Worm (Caenorhabditis elegans): ENCODE results near the gene exc-9.

Gene exc-9

DNA sequence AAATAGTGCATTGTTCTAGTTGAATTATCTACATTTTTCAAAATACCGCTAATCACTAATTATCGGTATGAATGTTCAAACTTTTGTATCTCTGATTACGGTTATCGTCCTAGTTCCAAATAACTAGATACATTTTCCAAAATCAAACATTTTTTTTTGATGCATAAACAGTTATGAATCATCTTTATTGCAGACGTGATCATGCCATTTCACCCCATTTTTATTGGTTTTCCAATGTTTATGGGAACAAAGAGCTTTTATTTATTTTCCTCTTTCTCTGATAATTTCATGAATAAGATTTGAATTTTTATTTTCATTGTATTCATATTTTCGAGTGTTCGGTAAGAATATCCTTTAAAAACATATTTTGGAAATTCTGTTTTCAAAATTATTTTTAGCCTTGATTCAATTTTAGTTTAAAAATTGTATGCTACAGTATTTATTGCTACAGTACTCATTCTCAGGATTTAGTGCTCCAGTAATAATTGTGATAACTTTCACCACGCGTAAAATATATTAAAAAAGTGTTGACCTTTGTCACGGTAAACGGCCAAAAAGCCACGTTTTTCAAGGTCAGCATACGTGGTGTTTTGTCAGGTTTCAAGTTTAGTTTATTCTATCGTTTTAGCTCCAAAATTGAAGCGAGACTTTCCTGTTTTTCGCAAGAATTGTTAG is 16.0 kb upstream of the exc-9 start, which contains the start of gene csr-1:
Gene csr-1 (plus strand): TSS at position 625 of the 675 bp plus-strand sequence.
- TF ChIP-seq hnd-1 (tag; optimal IDR thresholded peaks at IDR 0.05) (no peak), ceh-36 (tag; optimal IDR thresholded peaks at IDR 0.05) (no peak), hmbx-1 (tag; optimal IDR thresholded peaks at IDR 0.05) (no peak), B0310.2 (tag; optimal IDR thresholded peaks at IDR 0.05) (no peak), scrt-1 (GFP tag; IDR thresholded peaks at IDR 0.05) (no peak), tbx-37 (GFP tag; conservative IDR thresholded peaks at IDR 0.05) (no peak), ama-1 (optimal IDR thresholded peaks at IDR 0.05) (no peak), flt-1 (GFP tag; IDR thresholded peaks at IDR 0.05) (no peak), tra-4 (tag; optimal IDR thresholded peaks at IDR 0.05) (no peak), ets-7 (tag; optimal IDR thresholded peaks at IDR 0.05) (no peak), ceh-13 (GFP tag; optimal IDR thresholded peaks at IDR 0.05) (no peak), F13C5.2 (tag; optimal IDR thresholded peaks at IDR 0.05) (no peak), sea-1 (GFP tag; conservative IDR thresholded peaks at IDR 0.05) (no peak), tbx-11 (GFP tag; IDR thresholded peaks at IDR 0.05) (no peak), pes-1 (GFP tag; IDR thresholded peaks at IDR 0.05) (no peak), hmg-4 (GFP tag; optimal IDR thresholded peaks at IDR 0.05) (no peak), aly-1 (tag; optimal IDR thresholded peaks at IDR 0.05) (no peak)

DNA sequence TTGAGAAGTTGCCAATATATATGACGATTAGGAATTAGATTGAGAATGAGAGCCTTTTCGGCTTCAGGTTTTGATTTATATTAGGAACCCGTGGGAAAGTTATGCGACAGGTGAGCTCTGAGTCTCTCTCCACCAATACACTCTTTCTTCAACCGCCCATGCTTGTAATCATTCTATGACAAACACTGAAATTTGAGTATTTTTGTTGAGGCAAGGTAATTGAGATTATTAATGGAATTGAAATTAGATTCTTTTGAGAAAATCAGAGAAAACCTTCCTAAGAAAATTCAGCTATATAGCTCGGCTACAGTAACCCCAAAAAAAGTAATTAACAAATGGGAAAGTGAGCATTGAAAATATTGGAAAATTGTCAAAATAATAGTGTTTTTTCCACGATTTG is 15.0 kb upstream of the exc-9 start, which contains the start of gene ceh-19:
Gene ceh-19 (minus strand): TSS at position 101 of the 400 bp plus-strand sequence.
- TF ChIP-seq hmg-4 (GFP tag; optimal IDR thresholded peaks at IDR 0.05) (no peak), tbx-37 (GFP tag; conservative IDR thresholded peaks at IDR 0.05) (no peak), scrt-1 (GFP tag; IDR thresholded peaks at IDR 0.05) (no peak), ceh-36 (tag; optimal IDR thresholded peaks at IDR 0.05) (no peak), ceh-13 (GFP tag; optimal IDR thresholded peaks at IDR 0.05) (no peak), tra-4 (tag; optimal IDR thresholded peaks at IDR 0.05) (no peak), pes-1 (GFP tag; IDR thresholded peaks at IDR 0.05) (no peak), B0310.2 (tag; optimal IDR thresholded peaks at IDR 0.05) (no peak), F13C5.2 (tag; optimal IDR thresholded peaks at IDR 0.05) (no peak), ets-7 (tag; optimal IDR thresholded peaks at IDR 0.05) (no peak), ama-1 (optimal IDR thresholded peaks at IDR 0.05) (no peak)

DNA sequence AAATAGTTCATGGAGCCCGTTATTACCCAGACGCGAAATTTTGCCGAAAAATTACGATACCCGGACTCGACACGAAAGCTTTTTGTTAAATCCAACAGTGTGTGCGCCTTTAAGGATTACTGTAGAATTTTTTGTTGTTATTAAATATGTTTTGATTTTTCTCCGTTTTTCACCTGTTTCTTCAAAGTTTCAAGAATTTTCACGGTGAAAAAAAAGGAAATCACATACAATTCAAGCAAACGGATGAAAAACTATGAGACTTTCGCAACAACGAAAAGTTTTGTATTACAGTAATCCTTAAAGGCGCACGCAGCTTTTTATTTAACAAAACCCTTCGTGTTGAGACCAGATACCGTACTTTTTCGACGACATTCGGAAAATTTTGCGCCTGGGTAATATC is 13.2 kb upstream of the exc-9 start:
- no peak for TF ChIP-seq hmg-4 (GFP tag; optimal IDR thresholded peaks at IDR 0.05)

DNA sequence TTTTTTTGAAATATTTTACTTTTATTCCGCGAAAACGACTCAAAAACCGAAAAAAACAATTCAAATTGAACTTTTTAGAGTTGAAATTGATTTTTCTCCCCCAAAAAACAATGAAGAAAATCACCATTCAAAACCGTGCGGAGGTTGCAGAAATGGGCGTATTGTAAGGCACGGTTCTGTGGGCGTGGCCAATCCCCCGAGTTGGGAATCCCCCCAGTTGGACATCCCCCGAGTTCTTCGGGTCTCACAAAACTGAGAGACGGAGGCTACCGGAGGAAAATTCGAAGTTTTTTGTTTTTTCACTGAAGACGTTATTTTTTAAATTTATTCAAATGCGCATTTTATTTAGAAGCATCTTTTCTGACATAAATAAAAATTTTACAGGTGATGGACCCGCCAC is 7.5 kb upstream of the exc-9 start, which contains the start of gene mcm-3AP:
Gene mcm-3AP (plus strand): TSS at position 383 of the 400 bp plus-strand sequence.
- TF ChIP-seq pes-1 (GFP tag; IDR thresholded peaks at IDR 0.05) (peak; percentile 79), sea-1 (GFP tag; conservative IDR thresholded peaks at IDR 0.05) (peak; percentile 78), tbx-37 (GFP tag; conservative IDR thresholded peaks at IDR 0.05) (peak; percentile 72), scrt-1 (GFP tag; IDR thresholded peaks at IDR 0.05) (0 out of 2 replicates have a peak, but pooled peaks have one; percentile 37)

DNA sequence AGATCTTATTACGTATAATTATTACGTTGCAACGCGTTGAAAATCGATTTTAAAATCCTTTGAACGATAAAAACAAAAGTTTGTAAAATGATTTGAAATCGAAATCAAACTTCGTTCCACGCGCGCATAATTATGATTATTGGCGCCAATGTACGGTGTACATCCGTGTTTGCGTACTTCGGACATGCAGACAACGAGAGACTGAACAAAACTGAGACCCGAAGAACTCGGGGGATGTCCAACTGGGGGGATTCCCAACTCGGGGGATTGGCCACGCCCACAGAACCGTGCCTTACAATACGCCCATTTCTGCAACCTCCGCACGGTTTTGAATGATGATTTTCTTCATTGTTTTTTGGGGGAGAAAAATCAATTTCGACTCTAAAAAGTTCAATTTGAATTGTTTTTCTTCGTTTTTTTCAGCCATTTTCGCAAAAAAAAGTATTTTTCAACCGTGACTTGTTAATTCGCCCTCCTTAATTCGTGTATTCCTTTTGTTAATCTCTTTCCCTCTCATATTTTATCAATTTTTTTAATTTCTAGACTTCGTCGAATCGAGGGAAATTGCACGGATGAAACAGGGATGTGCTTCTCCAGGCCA is 6.2 kb upstream of the exc-9 start, which contains the start of gene F20D12.12:
Gene F20D12.12 (plus strand): TSS at position 542 of the 601 bp plus-strand sequence.
- peak; percentile 44 for TF ChIP-seq F13C5.2 (tag; optimal IDR thresholded peaks at IDR 0.05)
- TF ChIP-seq sea-1 (GFP tag; conservative IDR thresholded peaks at IDR 0.05) = 0 out of 2 replicates have a peak, but pooled peaks have one; percentile 37
- peak; percentile 40 for TF ChIP-seq hmg-4 (GFP tag; optimal IDR thresholded peaks at IDR 0.05)
- TF ChIP-seq tbx-11 (GFP tag; IDR thresholded peaks at IDR 0.05) = peak; percentile 50; the same call in 1 of the 2 replicates
- 0 out of 2 replicates have a peak, but pooled peaks have one; percentile 57 for TF ChIP-seq scrt-1 (GFP tag; IDR thresholded peaks at IDR 0.05)
- peak; percentile 30; the same call in 1 of the 2 replicates for TF ChIP-seq flt-1 (GFP tag; IDR thresholded peaks at IDR 0.05)
- peak; percentile 54; the same call in 1 of the 2 replicates for TF ChIP-seq tbx-37 (GFP tag; conservative IDR thresholded peaks at IDR 0.05)
- peak; percentile 77 for TF ChIP-seq pes-1 (GFP tag; IDR thresholded peaks at IDR 0.05)

DNA sequence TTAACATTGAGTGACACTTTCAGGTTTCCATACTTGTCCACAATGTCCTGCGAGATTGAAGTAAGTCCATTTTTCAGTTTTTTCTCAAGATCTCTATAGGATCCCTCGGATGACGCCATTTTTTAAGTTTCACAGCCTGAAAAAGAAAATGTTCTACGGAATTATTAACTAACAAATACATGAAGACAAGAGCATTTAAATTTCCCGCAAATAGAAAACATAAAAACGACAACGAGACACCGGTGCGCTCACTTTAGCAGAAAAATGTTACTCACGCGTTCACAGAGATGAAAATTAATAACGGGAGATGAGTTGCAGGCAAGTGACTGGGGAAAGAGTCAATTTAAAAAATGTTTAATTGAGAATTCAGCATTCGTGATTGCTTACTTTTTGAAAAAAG is 5.6 kb upstream of the exc-9 start, which contains the start of gene czw-1:
Gene czw-1 (minus strand): TSS at position 369 of the 400 bp plus-strand sequence.
- no peak for TF ChIP-seq ama-1 (optimal IDR thresholded peaks at IDR 0.05)
- no peak for TF ChIP-seq flt-1 (GFP tag; IDR thresholded peaks at IDR 0.05)
- no peak for TF ChIP-seq scrt-1 (GFP tag; IDR thresholded peaks at IDR 0.05)
- TF ChIP-seq hmg-4 (GFP tag; optimal IDR thresholded peaks at IDR 0.05) = no peak
- no peak for TF ChIP-seq tbx-11 (GFP tag; IDR thresholded peaks at IDR 0.05)
- no peak for TF ChIP-seq pes-1 (GFP tag; IDR thresholded peaks at IDR 0.05)
- no peak for TF ChIP-seq tbx-37 (GFP tag; conservative IDR thresholded peaks at IDR 0.05)
- no peak for TF ChIP-seq tra-4 (tag; optimal IDR thresholded peaks at IDR 0.05)
- no peak for TF ChIP-seq aly-1 (tag; optimal IDR thresholded peaks at IDR 0.05)
- TF ChIP-seq hnd-1 (tag; optimal IDR thresholded peaks at IDR 0.05) = no peak
- TF ChIP-seq hmbx-1 (tag; optimal IDR thresholded peaks at IDR 0.05) = no peak
- no peak for TF ChIP-seq B0310.2 (tag; optimal IDR thresholded peaks at IDR 0.05)
- no peak for TF ChIP-seq ceh-36 (tag; optimal IDR thresholded peaks at IDR 0.05)
- TF ChIP-seq sea-1 (GFP tag; conservative IDR thresholded peaks at IDR 0.05) = no peak
- no peak for TF ChIP-seq ceh-13 (GFP tag; optimal IDR thresholded peaks at IDR 0.05)
- TF ChIP-seq F13C5.2 (tag; optimal IDR thresholded peaks at IDR 0.05) = no peak

DNA sequence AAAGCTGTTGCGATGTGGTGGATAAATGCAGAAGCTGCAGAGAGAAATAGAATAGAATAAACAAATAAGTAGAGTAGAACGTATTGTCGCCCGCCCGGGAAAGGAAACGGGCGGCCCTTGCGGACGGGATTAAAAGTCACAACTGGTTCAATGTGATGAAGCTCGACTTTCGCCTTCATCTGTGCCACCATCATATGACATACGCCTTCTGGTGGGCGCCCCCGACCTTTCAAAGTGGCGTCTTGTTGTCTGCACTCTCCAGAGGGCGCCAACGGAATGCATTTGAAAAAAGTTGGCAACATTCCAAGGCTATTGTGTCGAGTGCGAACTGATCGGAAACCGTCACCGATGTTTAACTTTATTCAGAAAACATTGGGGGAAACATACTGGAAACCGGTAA is 2.5 kb upstream of the exc-9 start:
- TF ChIP-seq hmbx-1 (tag; optimal IDR thresholded peaks at IDR 0.05) (no peak), hnd-1 (tag; optimal IDR thresholded peaks at IDR 0.05) (no peak), tbx-37 (GFP tag; conservative IDR thresholded peaks at IDR 0.05) (no peak)

DNA sequence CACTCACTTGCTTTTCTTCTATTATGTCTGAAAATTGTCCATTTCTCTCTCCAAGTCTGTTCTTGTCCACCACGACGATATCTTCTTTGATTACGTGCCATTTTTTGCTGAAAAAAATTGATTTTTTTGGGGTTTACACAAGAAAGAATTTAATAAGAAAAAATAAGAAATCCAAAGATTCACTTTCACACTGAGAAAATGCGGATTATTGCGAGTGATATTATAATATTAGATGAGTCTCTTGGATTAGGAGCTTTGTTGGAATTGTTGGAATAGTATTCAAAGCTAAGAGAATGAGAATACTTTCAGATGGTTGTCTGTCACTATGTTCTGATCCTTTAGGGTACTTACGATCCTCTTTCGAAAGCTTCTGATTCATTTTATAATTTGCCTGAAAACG is 2.0 kb downstream of the exc-9 start, which contains the start of gene F20D12.7:
Gene F20D12.7 (minus strand): TSS at position 101 of the 400 bp plus-strand sequence.
- TF ChIP-seq sea-1 (GFP tag; conservative IDR thresholded peaks at IDR 0.05) = no peak
- no peak for TF ChIP-seq flt-1 (GFP tag; IDR thresholded peaks at IDR 0.05)
- TF ChIP-seq F13C5.2 (tag; optimal IDR thresholded peaks at IDR 0.05) = no peak

All from whole organism, early embryonic.